Worm (Caenorhabditis elegans) whole organism, L3 larva: ENCODE measurements around the gene T15H9.4.

Source experiments
- R02D3.7 ChIP-seq: fragments of 150-350 bp; optimal IDR thresholded peaks from 2 replicates; lab custom pipeline; 2014; ENCODE audit warnings: missing biosample characterization, missing genetic modification characterization
- aly-2 ChIP-seq: fragments of 150-350 bp; optimal IDR thresholded peaks from 2 replicates; lab custom pipeline; 2014; ENCODE audit warnings: missing biosample characterization, missing genetic modification characterization
- ama-1 ChIP-seq: fragments of 150-350 bp; optimal IDR thresholded peaks from 2 replicates; lab custom pipeline; 2018
- ceh-28 ChIP-seq: fragments of 150-350 bp; optimal IDR thresholded peaks from 2 replicates; lab custom pipeline; 2014; ENCODE audit warnings: missing biosample characterization, missing genetic modification reagents, missing genetic modification characterization
- ceh-82 ChIP-seq: fragments of 150-350 bp; optimal IDR thresholded peaks from 2 replicates; lab custom pipeline; 2014; ENCODE audit warnings: missing biosample characterization, missing genetic modification characterization
- ceh-9 ChIP-seq: sonication (generic microtip); optimal IDR thresholded peaks from 2 replicates; lab custom pipeline; 2018; ENCODE audit warnings: missing biosample characterization, missing genetic modification characterization
- daf-12 ChIP-seq: fragments of 150-350 bp; optimal IDR thresholded peaks from 2 replicates; lab custom pipeline; 2014; ENCODE audit warnings: missing biosample characterization, missing genetic modification reagents, missing genetic modification characterization
- egl-27 ChIP-seq: sonication (generic microtip); optimal IDR thresholded peaks from 4 replicates; lab custom pipeline; 2017; ENCODE audit warnings: missing biosample characterization, missing genetic modification reagents, missing genetic modification characterization
- egl-5 ChIP-seq: fragments of 150-350 bp; optimal IDR thresholded peaks from 2 replicates; lab custom pipeline; 2017; ENCODE audit warnings: missing biosample characterization, missing genetic modification reagents, missing genetic modification characterization, inconsistent platforms
- elt-2 ChIP-seq: sonication (generic microtip); optimal IDR thresholded peaks from 2 replicates; lab custom pipeline; 2016; ENCODE audit warnings: missing genetic modification reagents, mild to moderate bottlenecking, missing genetic modification characterization, missing compliant biosample characterization
- elt-3 ChIP-seq, 3 experiments: fragments of 150-350 bp in 1 of 3; sonication (generic microtip) in 2 of 3; optimal IDR thresholded peaks; 2 replicates in 2 of 3; 4 replicates in 1 of 3; lab custom pipeline; 2014 to 2017; ENCODE audit warnings: missing biosample characterization in 3 of 3, missing genetic modification characterization in 3 of 3
- eor-1 ChIP-seq, 2 experiments: fragments of 150-350 bp; optimal IDR thresholded peaks; 2 replicates each; lab custom pipeline; 2014 to 2018; ENCODE audit warnings: missing biosample characterization in 2 of 2, missing genetic modification characterization in 2 of 2
- fkh-10 ChIP-seq: sonication (generic microtip); optimal IDR thresholded peaks from 2 replicates; lab custom pipeline; 2017; ENCODE audit warnings: missing biosample characterization, missing genetic modification reagents, missing genetic modification characterization
- fkh-2 ChIP-seq: fragments of 150-350 bp; optimal IDR thresholded peaks from 2 replicates; lab custom pipeline; 2014; ENCODE audit warnings: missing biosample characterization, missing genetic modification reagents, missing genetic modification characterization
- fos-1 ChIP-seq: fragments of 150-350 bp; optimal IDR thresholded peaks from 2 replicates; lab custom pipeline; 2014; ENCODE audit warnings: missing biosample characterization, missing genetic modification characterization
- hmg-11 ChIP-seq: sonication (generic microtip); optimal IDR thresholded peaks from 2 replicates; lab custom pipeline; 2016; ENCODE audit warnings: missing genetic modification characterization, missing compliant biosample characterization
- jun-1 ChIP-seq: fragments of 150-350 bp; optimal IDR thresholded peaks from 2 replicates; lab custom pipeline; 2014; ENCODE audit warnings: missing biosample characterization, missing genetic modification reagents, missing genetic modification characterization
- lin-15B ChIP-seq: fragments of 150-350 bp; optimal IDR thresholded peaks from 2 replicates; lab custom pipeline; 2014; ENCODE audit warnings: missing biosample characterization, missing genetic modification characterization
- lin-39 ChIP-seq: fragments of 150-350 bp; optimal IDR thresholded peaks from 2 replicates; lab custom pipeline; 2018; ENCODE audit warnings: missing biosample characterization, missing genetic modification reagents, missing genetic modification characterization
- lsy-12 ChIP-seq: sonication (generic microtip); optimal IDR thresholded peaks from 2 replicates; lab custom pipeline; 2016; ENCODE audit warnings: mild to moderate bottlenecking, missing genetic modification characterization, missing compliant biosample characterization
- mdl-1 ChIP-seq: fragments of 150-350 bp; optimal IDR thresholded peaks from 2 replicates; lab custom pipeline; 2014; ENCODE audit warnings: missing biosample characterization, missing genetic modification characterization
- mml-1 ChIP-seq: fragments of 150-350 bp; sonication (generic microtip); optimal IDR thresholded peaks from 3 replicates; lab custom pipeline; 2014; ENCODE audit warnings: missing biosample characterization, missing genetic modification characterization
- nfya-1 ChIP-seq: sonication (generic microtip); optimal IDR thresholded peaks from 2 replicates; lab custom pipeline; 2017; ENCODE audit warnings: missing genetic modification characterization, mild to moderate bottlenecking, missing compliant biosample characterization, antibody characterized with exemption, moderate library complexity; ENCODE audit not compliant: insufficient read depth
- nhr-11 ChIP-seq: fragments of 150-350 bp; optimal IDR thresholded peaks from 2 replicates; lab custom pipeline; 2014; ENCODE audit warnings: missing biosample characterization, missing genetic modification characterization
- nhr-12 ChIP-seq: fragments of 150-350 bp; optimal IDR thresholded peaks from 2 replicates; lab custom pipeline; 2014; ENCODE audit warnings: missing biosample characterization, missing genetic modification characterization
- nhr-23 ChIP-seq: fragments of 150-350 bp; optimal IDR thresholded peaks from 2 replicates; lab custom pipeline; 2014; ENCODE audit warnings: missing biosample characterization, missing genetic modification reagents, missing genetic modification characterization
- nhr-237 ChIP-seq: fragments of 150-350 bp; optimal IDR thresholded peaks from 2 replicates; lab custom pipeline; 2014; ENCODE audit warnings: missing biosample characterization, missing genetic modification characterization
- nhr-25 ChIP-seq: sonication (generic microtip); optimal IDR thresholded peaks from 2 replicates; lab custom pipeline; 2017; ENCODE audit warnings: missing biosample characterization, missing genetic modification characterization
- nhr-28 ChIP-seq: fragments of 150-350 bp; optimal IDR thresholded peaks from 2 replicates; lab custom pipeline; 2014; ENCODE audit warnings: missing biosample characterization, missing genetic modification characterization
- nhr-43 ChIP-seq: sonication (generic microtip); optimal IDR thresholded peaks from 2 replicates; lab custom pipeline; 2016; ENCODE audit warnings: mild to moderate bottlenecking, missing genetic modification characterization, missing compliant biosample characterization; ENCODE audit not compliant: poor library complexity, severe bottlenecking
- nhr-67 ChIP-seq: fragments of 150-350 bp; optimal IDR thresholded peaks from 2 replicates; lab custom pipeline; 2014; ENCODE audit warnings: missing biosample characterization, missing genetic modification characterization
- nhr-76 ChIP-seq: fragments of 150-350 bp; sonication (generic microtip); optimal IDR thresholded peaks from 5 replicates; lab custom pipeline; 2014; ENCODE audit warnings: missing biosample characterization, missing genetic modification characterization
- nhr-77 ChIP-seq: fragments of 150-350 bp; optimal IDR thresholded peaks from 2 replicates; lab custom pipeline; 2014; ENCODE audit warnings: missing biosample characterization, missing genetic modification characterization
- pha-4 ChIP-seq: fragments of 150-350 bp; optimal IDR thresholded peaks from 2 replicates; lab custom pipeline; 2014; ENCODE audit warnings: missing biosample characterization, missing genetic modification reagents, missing genetic modification characterization
- sea-2 ChIP-seq: fragments of 150-350 bp; sonication (generic microtip); optimal IDR thresholded peaks from 4 replicates; lab custom pipeline; 2014; ENCODE audit warnings: missing biosample characterization, missing genetic modification reagents, missing genetic modification characterization
- tbx-2 ChIP-seq: sonication (generic microtip); optimal IDR thresholded peaks from 2 replicates; lab custom pipeline; 2016; ENCODE audit warnings: mild to moderate bottlenecking, missing genetic modification characterization, missing compliant biosample characterization
- unc-39 ChIP-seq: sonication (generic microtip); optimal IDR thresholded peaks from 4 replicates; lab custom pipeline; 2017; ENCODE audit warnings: missing biosample characterization, missing genetic modification characterization
- unc-62 ChIP-seq: fragments of 150-350 bp; sonication (generic microtip); optimal IDR thresholded peaks from 4 replicates; lab custom pipeline; 2014; ENCODE audit warnings: missing biosample characterization, missing genetic modification reagents, missing genetic modification characterization
- zag-1 ChIP-seq: fragments of 150-350 bp; optimal IDR thresholded peaks from 2 replicates; lab custom pipeline; 2014; ENCODE audit warnings: missing biosample characterization, missing genetic modification characterization
- ztf-11 ChIP-seq: fragments of 150-350 bp; optimal IDR thresholded peaks from 2 replicates; lab custom pipeline; 2014; ENCODE audit warnings: missing biosample characterization, missing genetic modification characterization
- ztf-4 ChIP-seq: fragments of 150-350 bp; optimal IDR thresholded peaks from 2 replicates; lab custom pipeline; 2014; ENCODE audit warnings: missing biosample characterization, missing genetic modification characterization

T15H9.4 gene

DNA sequence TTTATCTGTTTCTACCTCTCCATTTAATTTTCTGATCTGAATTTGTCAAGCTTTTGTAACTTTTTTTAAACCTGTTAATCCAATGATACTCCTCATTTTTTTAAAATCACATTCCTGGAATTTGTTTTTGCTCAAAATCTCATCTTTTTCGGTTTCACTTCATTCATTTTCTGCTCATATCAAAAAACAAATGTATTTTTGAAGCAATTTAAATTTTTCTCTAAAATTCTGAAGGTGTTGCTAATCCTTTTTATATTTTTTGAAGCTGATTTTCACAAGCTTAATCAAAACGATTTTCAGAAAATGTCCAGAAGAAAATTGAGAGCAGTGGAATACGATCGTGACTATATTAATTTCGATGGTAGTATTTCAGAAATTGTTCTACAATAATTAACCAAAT is 16.7 kb upstream of the T15H9.4 start, which contains the start of gene E02H1.5:
Gene E02H1.5 (plus strand): TSS at position 301 of the 400 bp plus-strand sequence.
- no peak for TF ChIP-seq nhr-77 (tag; lab: Kevin White, UChicago)
- no peak for TF ChIP-seq nhr-76 (tag; lab: Kevin White, UChicago)
- no peak for TF ChIP-seq mdl-1
- no peak for TF ChIP-seq aly-2 (tag; lab: Kevin White, UChicago)
- no peak for TF ChIP-seq nhr-11 (tag; lab: Kevin White, UChicago)
- no peak for TF ChIP-seq ztf-4 (tag; lab: Kevin White, UChicago)
- TF ChIP-seq nhr-12 (tag; lab: Kevin White, UChicago) = no peak
- no peak for TF ChIP-seq fos-1 (tag; lab: Kevin White, UChicago)
- no peak for TF ChIP-seq nhr-43 (tag; lab: Kevin White, UChicago)
- no peak for TF ChIP-seq pha-4 (tag; lab: Kevin White, UChicago)
- no peak for TF ChIP-seq ama-1 (lab: Kevin White, UChicago)
- TF ChIP-seq, all 47 proteins: peak for 0

DNA sequence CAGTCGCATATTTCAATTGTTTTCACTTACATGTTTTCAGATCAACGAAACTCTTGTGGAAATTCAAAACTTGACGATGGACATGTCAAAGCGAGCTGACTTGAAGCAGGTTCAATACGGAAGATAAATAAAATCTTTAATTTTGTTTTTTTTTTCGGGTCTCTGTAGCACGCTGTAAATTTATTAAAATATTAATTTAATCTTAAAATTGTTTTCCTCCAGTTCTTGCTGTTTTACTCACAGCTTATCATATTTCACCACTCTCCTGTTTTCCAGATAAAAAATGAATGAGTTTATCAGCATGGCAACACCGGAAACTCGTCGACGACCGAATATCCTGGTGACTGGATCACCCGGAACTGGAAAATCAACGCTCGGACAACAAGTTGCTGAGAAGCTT is 15.3 kb upstream of the T15H9.4 start, which contains the start of gene E02H1.6:
Gene E02H1.6 (plus strand): TSS at position 301 of the 400 bp plus-strand sequence.
- TF ChIP-seq daf-12 (tag; lab: Kevin White, UChicago) (no peak), ztf-11 (tag; lab: Kevin White, UChicago) (no peak), nhr-11 (tag; lab: Kevin White, UChicago) (no peak), hmg-11 (no peak), mml-1 (tag; lab: Kevin White, UChicago) (no peak), mdl-1 (no peak), ceh-82 (tag; lab: Kevin White, UChicago) (no peak), fkh-2 (tag; lab: Kevin White, UChicago) (no peak), nhr-67 (tag; lab: Kevin White, UChicago) (no peak), ztf-4 (tag; lab: Kevin White, UChicago) (no peak)

DNA sequence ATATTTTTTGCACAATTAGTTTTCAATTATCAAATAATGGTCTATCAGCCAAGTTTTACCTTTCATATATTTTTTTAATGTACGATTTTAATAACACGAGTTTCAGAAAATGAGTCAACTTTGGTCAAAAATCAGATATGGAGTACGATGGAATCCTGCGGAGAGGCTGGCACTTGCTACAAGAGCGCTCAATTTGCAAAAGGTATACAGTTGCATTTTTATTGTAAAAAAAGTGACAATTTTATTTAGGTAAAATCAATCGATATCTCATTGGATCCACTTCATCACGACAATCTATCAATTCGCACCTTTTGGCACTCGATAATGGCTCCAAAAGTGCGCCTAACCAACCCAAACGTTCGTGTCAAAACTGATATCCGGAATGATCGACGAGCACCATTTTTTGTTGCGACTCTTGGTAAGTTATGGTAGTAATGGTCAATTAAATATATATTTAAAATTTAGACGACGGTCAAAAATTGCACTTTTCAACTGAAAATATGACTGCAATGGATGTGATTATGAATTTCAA is 14.1 kb upstream of the T15H9.4 start, which contains the start of gene mrpl-53:
Gene mrpl-53 (plus strand): TSS at position 107 of the 532 bp plus-strand sequence.
- TF ChIP-seq nhr-23 (tag; lab: Kevin White, UChicago) (peak; percentile 16), nhr-77 (tag; lab: Kevin White, UChicago) (no peak), lin-39 (tag; lab: Kevin White, UChicago) (no peak), zag-1 (tag; lab: Kevin White, UChicago) (no peak), nhr-28 (no peak)

DNA sequence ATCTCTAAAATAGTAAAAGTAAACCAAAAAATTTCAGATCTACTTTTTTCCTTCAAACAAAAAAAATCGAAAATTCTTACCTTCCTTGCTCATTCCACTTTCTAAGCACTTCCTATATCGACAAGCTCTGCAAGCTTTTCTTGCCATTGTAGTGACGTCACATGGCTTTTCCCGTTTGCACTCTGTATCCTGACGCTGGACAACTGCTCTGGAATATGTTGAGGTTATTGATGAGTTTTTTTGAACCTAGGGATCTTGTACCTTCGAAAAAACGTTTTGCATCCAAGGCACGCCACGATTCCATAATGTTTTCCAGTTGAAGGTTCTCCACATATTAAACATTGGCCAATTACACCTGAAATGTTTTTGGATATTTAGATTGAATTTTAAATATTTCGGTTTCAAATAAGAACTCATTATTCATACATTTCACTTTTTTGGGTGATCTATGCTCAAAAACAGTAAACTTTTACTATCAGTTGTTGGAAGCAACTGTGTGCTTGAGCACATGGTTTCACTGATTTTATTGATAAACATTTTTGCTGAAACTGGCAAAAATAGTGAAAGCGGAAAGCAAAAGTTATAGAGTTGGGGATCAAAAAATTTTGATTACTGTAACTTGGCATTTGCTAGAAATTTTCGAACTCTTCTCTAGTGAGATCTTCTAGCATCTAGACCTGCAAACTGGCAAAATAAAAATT is 11.5 kb upstream of the T15H9.4 start:
- TF ChIP-seq nfya-1 (tag; lab: Kevin White, UChicago) (no peak), zag-1 (tag; lab: Kevin White, UChicago) (no peak), nhr-23 (tag; lab: Kevin White, UChicago) (no peak), nhr-25 (tag; lab: Kevin White, UChicago) (no peak), R02D3.7 (tag; lab: Kevin White, UChicago) (no peak), aly-2 (tag; lab: Kevin White, UChicago) (no peak), elt-2 (peak; percentile 37), mdl-1 (no peak), mml-1 (tag; lab: Kevin White, UChicago) (no peak), nhr-76 (tag; lab: Kevin White, UChicago) (no peak), egl-27 (no peak), fkh-2 (tag; lab: Kevin White, UChicago) (no peak), tbx-2 (tag; lab: Kevin White, UChicago) (no peak), ama-1 (lab: Kevin White, UChicago) (peak; percentile 66), ztf-4 (tag; lab: Kevin White, UChicago) (no peak), daf-12 (tag; lab: Kevin White, UChicago) (no peak), jun-1 (tag; lab: Kevin White, UChicago) (no peak), unc-62 (GFP tag; lab: Kevin White, UChicago) (no peak), ceh-9 (tag; lab: Kevin White, UChicago) (no peak), eor-1 (tag; optimal IDR thresholded peaks at IDR 0.05; lab: Kevin White, UChicago) (no peak), hmg-11 (no peak), fkh-10 (no peak), nhr-67 (tag; lab: Kevin White, UChicago) (no peak), nhr-237 (no peak), nhr-12 (tag; lab: Kevin White, UChicago) (no peak), ztf-11 (tag; lab: Kevin White, UChicago) (no peak), unc-39 (tag; lab: Kevin White, UChicago) (no peak), lin-39 (tag; lab: Kevin White, UChicago) (no peak), sea-2 (GFP tag; lab: Kevin White, UChicago) (no peak), pha-4 (tag; lab: Kevin White, UChicago) (peak; percentile 48), lin-15B (no peak), ceh-28 (tag; lab: Kevin White, UChicago) (no peak), nhr-43 (tag; lab: Kevin White, UChicago) (peak; percentile 0), fos-1 (tag; lab: Kevin White, UChicago) (no peak), lsy-12 (no peak), egl-5 (tag; lab: Kevin White, UChicago) (no peak), elt-3 (tag; optimal IDR thresholded peaks at IDR 0.05; lab: Kevin White, UChicago) (no peak), nhr-77 (tag; lab: Kevin White, UChicago) (no peak)
